Fruit fly (Drosophila melanogaster): ENCODE results near the gene Rac1.

Gene Rac1

DNA sequence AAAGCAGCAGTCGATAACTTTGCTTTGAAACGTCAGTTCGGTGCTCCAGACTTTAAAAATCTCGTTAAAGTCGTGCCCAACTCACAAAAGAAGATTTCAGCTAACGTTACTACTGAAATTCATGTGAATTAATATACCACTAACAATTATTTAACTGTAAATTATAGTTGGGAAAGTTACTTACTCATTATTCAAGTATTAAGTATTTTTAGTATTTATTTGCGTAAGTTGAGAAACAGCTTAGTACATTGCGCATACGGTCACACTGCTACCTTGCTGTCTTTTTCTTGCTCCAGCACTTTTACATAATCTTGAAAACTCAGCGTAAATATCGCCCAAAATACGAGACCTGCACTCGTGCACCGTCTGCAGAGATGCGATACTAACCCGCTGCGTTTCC is 27.2 kb upstream of the Rac1 start, which contains the start of gene ND-ACP (continued):
- TF ChIP-seq salm (tag; optimal IDR thresholded peaks at IDR 0.05): no peak
- peak; percentile 53 for TF ChIP-seq CG17186 (GFP tag; optimal IDR thresholded peaks at IDR 0.05)
- no peak for TF ChIP-seq cad (GFP tag; optimal IDR thresholded peaks at IDR 0.05)
- TF ChIP-seq CG3726 (GFP tag; IDR thresholded peaks at IDR 0.05): no peak
- TF ChIP-seq Hey (tag; optimal IDR thresholded peaks at IDR 0.05): no peak
- TF ChIP-seq dysf (GFP tag; IDR thresholded peaks at IDR 0.05): no peak
- TF ChIP-seq CG3065 (GFP tag; optimal IDR thresholded peaks at IDR 0.05): no peak
- TF ChIP-seq CG12155 (GFP tag; optimal IDR thresholded peaks at IDR 0.05): no peak
- TF ChIP-seq CG10366 (GFP tag; IDR thresholded peaks at IDR 0.05): no peak
- TF ChIP-seq stwl (tag; optimal IDR thresholded peaks at IDR 0.05): peak; percentile 56
- TF ChIP-seq CG34224 (GFP tag; IDR thresholded peaks at IDR 0.05; ENCODE audit: partially characterized antibody): no peak
- no peak for TF ChIP-seq CG6854 (GFP tag; optimal IDR thresholded peaks at IDR 0.05)
- peak; percentile 18 for TF ChIP-seq hkb (optimal IDR thresholded peaks at IDR 0.05)
- TF ChIP-seq hkb (GFP tag; IDR thresholded peaks at IDR 0.05): no peak
- no peak for TF ChIP-seq Usf (GFP tag; optimal IDR thresholded peaks at IDR 0.05)
- TF ChIP-seq NC2β (GFP tag; optimal IDR thresholded peaks at IDR 0.05): no peak
- TF ChIP-seq PHDP (tag; optimal IDR thresholded peaks at IDR 0.05): no peak
- TF ChIP-seq CG10209 (GFP tag; optimal IDR thresholded peaks at IDR 0.05): no peak
- TF ChIP-seq gt (GFP tag; IDR thresholded peaks at IDR 0.05): no peak

DNA sequence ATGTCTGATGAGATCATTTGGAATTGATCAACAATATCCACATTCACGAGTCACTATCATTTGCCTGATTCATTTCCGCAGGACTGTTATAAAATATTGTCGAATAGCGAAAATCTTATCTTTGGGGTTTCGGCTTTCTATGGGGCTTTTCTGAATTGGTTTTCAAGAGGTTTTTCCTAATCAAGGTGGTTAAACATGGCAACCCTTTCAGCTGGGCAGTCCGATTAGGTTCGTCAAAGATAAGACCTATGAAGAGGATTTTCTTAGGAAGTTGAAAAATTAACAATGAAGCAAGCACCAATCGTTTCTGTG is 23.1 kb upstream of the Rac1 start:
- TF ChIP-seq Abd-B (GFP tag; optimal IDR thresholded peaks at IDR 0.05) (no peak), Dad (GFP tag; optimal IDR thresholded peaks at IDR 0.05) (no peak), CG3995 (GFP tag; optimal IDR thresholded peaks at IDR 0.05) (no peak), Sox100B (GFP tag; optimal IDR thresholded peaks at IDR 0.05) (no peak), Hmx (GFP tag; optimal IDR thresholded peaks at IDR 0.05) (no peak), CG12236 (GFP tag; optimal IDR thresholded peaks at IDR 0.05) (no peak), sug (tag; optimal IDR thresholded peaks at IDR 0.05) (peak; percentile 61), GATAe (GFP tag; conservative IDR thresholded peaks at IDR 0.05) (0 out of 2 replicates have a peak, but pooled peaks have one; percentile 38), zen (tag; optimal IDR thresholded peaks at IDR 0.05) (no peak), grn (GFP tag; optimal IDR thresholded peaks at IDR 0.05) (peak; percentile 48), CG6854 (GFP tag; optimal IDR thresholded peaks at IDR 0.05) (no peak), CG15696 (tag; optimal IDR thresholded peaks at IDR 0.05) (no peak), exex (tag; optimal IDR thresholded peaks at IDR 0.05) (peak; percentile 82)

DNA sequence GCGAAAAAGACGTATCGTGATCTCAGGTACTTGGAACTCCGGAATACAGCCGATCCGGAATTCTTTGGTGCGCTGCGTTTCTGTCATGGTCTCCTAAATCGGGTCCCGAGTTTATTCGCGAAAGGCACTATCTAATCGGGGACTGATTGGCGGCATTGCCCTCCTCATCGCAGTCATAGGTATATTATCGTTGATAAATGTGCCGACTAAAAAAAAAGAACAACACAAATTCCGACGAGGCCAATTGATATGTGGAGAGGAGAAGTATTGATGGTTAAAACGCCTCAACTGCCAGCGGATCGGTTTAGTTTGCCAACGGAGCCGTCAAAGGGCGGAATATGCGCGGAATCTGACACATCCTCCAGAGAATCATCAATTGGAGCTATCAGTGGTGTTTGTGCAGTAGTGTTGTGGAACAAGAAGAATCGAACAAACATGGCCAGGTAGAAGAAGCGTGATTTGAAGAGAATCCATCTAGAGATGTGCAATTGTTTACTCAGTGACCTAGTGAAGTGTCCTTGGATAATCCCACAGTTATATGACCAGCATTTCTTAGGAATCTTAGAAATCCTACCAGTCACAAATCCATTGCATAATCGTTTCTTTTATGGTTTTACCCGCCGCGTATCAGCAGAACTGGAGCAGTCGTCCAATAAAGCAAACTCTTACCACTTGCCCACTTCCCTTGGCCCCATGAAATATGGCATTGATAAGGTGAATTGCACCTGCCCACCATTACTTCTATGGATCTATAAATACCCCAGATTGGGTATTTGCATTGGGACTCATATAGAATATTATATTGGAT is 22.5 kb upstream of the Rac1 start:
- TF ChIP-seq cad (GFP tag; optimal IDR thresholded peaks at IDR 0.05): peak; percentile 25
- TF ChIP-seq mirr (GFP tag; optimal IDR thresholded peaks at IDR 0.05): peak; percentile 68
- peak in 1 of 2 experiments; percentile 91 for TF ChIP-seq Pdp1 (GFP tag; optimal IDR thresholded peaks at IDR 0.05)
- TF ChIP-seq kah (GFP tag; optimal IDR thresholded peaks at IDR 0.05): no peak
- TF ChIP-seq B-H2 (GFP tag; optimal IDR thresholded peaks at IDR 0.05): peak; percentile 1
- peak; percentile 43; the same call in 1 of the 2 replicates for TF ChIP-seq rib (GFP tag; IDR thresholded peaks at IDR 0.05)
- no peak for TF ChIP-seq CG12769 (tag; optimal IDR thresholded peaks at IDR 0.05)
- peak; percentile 8 for TF ChIP-seq HmgZ (tag; optimal IDR thresholded peaks at IDR 0.05)
- peak; percentile 47 for TF ChIP-seq CG10543 (GFP tag; optimal IDR thresholded peaks at IDR 0.05)
- peak; percentile 73 for TF ChIP-seq sd (tag; optimal IDR thresholded peaks at IDR 0.05)
- TF ChIP-seq stwl (tag; optimal IDR thresholded peaks at IDR 0.05): no peak
- 0 out of 3 replicates have a peak, but pooled peaks have one; percentile 10 for TF ChIP-seq vnd (GFP tag; IDR thresholded peaks at IDR 0.05; ENCODE audit: partially characterized antibody)
- no peak for TF ChIP-seq en (GFP tag; optimal IDR thresholded peaks at IDR 0.05)
- TF ChIP-seq zfh1 (GFP tag; IDR thresholded peaks at IDR 0.05): 0 out of 3 replicates have a peak, but pooled peaks have one; percentile 17
- TF ChIP-seq CG6854 (GFP tag; optimal IDR thresholded peaks at IDR 0.05): no peak
- TF ChIP-seq CG10462 (GFP tag; optimal IDR thresholded peaks at IDR 0.05): no peak
- TF ChIP-seq dm (GFP tag; optimal IDR thresholded peaks at IDR 0.05): no peak
- peak; percentile 16 for TF ChIP-seq corto (GFP tag; optimal IDR thresholded peaks at IDR 0.05)
- TF ChIP-seq ERR (GFP tag; optimal IDR thresholded peaks at IDR 0.05): no peak
- peak; percentile 84 for TF ChIP-seq GATAe (GFP tag; conservative IDR thresholded peaks at IDR 0.05)
- TF ChIP-seq CG34376 (GFP tag; optimal IDR thresholded peaks at IDR 0.05): peak; percentile 89

Data from whole organism, embryonic.